Fruit fly (Drosophila melanogaster) whole organism, embryonic: ENCODE measurements around the gene CG33969.

Experiments used
- Bgb ChIP-seq: fragments of 200-800 bp; sonication (Bioruptor generic); IDR thresholded peaks from 2 replicates; pipeline ENCODE4 v1.3.6; 2022; ENCODE audit warnings: missing biosample characterization, missing genetic modification characterization; ENCODE audit not compliant: partially characterized antibody
- CG10543 ChIP-seq: fragments of 200-800 bp; sonication (Bioruptor generic); optimal IDR thresholded peaks from 3 replicates; lab custom pipeline; 2017; ENCODE audit warnings: missing biosample characterization, mild to moderate bottlenecking, missing genetic modification characterization, moderate library complexity
- CG11247 ChIP-seq: fragments of 200-800 bp; sonication (Bioruptor generic); IDR thresholded peaks from 2 replicates; pipeline ENCODE4 v1.3.6; 2022; ENCODE audit warnings: missing biosample characterization, missing genetic modification characterization
- CG12659 ChIP-seq: fragments of 200-800 bp; sonication (Bioruptor generic); optimal IDR thresholded peaks from 3 replicates; lab custom pipeline; 2017; ENCODE audit warnings: mild to moderate bottlenecking, missing biosample characterization, missing genetic modification reagents, missing genetic modification characterization
- CG12769 ChIP-seq: fragments of 200-800 bp; sonication (Bioruptor generic); optimal IDR thresholded peaks from 2 replicates; lab custom pipeline; 2019; ENCODE audit warnings: missing biosample characterization, mild to moderate bottlenecking, missing genetic modification characterization, moderate library complexity
- CG17186 ChIP-seq: fragments of 200-800 bp; sonication (Bioruptor generic); optimal IDR thresholded peaks from 3 replicates; lab custom pipeline; 2017; ENCODE audit warnings: missing biosample characterization, missing genetic modification reagents, missing genetic modification characterization
- CG17328 ChIP-seq: fragments of 200-800 bp; sonication (Bioruptor generic); IDR thresholded peaks from 2 replicates; pipeline ENCODE4 v1.3.6; 2022; ENCODE audit warnings: missing biosample characterization, missing genetic modification characterization
- CG17802 ChIP-seq: fragments of 200-800 bp; sonication (Bioruptor generic); optimal IDR thresholded peaks from 2 replicates; lab custom pipeline; 2018; ENCODE audit warnings: missing biosample characterization, mild to moderate bottlenecking, missing genetic modification characterization, moderate library complexity
- CG32532 ChIP-seq: fragments of 200-800 bp; sonication (Bioruptor generic); IDR thresholded peaks from 2 replicates; pipeline ENCODE4 v1.3.6; 2022; ENCODE audit warnings: missing biosample characterization, missing genetic modification characterization
- CG34422 ChIP-seq: fragments of 200-800 bp; sonication (Bioruptor generic); IDR thresholded peaks from 3 replicates; pipeline ENCODE4 v1.3.6; 2022; ENCODE audit warnings: missing biosample characterization, missing genetic modification characterization
- CG3838 ChIP-seq: fragments of 200-800 bp; sonication (Bioruptor generic); optimal IDR thresholded peaks from 3 replicates; lab custom pipeline; 2016; ENCODE audit warnings: missing biosample characterization, missing genetic modification characterization
- CG4328 ChIP-seq: fragments of 200-800 bp; sonication (Bioruptor generic); optimal IDR thresholded peaks from 3 replicates; lab custom pipeline; 2017; ENCODE audit warnings: missing biosample characterization, missing genetic modification reagents, missing genetic modification characterization
- CG4730 ChIP-seq: fragments of 200-800 bp; sonication (Bioruptor generic); IDR thresholded peaks from 2 replicates; pipeline ENCODE4 v1.3.6; 2022; ENCODE audit warnings: missing biosample characterization, missing genetic modification characterization
- CG6683 ChIP-seq: fragments of 200-800 bp; sonication (Bioruptor generic); optimal IDR thresholded peaks from 2 replicates; lab custom pipeline; 2017; ENCODE audit warnings: missing biosample characterization, mild to moderate bottlenecking, missing genetic modification characterization, missing genetic modification reagents
- CG9817 ChIP-seq: fragments of 200-800 bp; sonication (Bioruptor generic); optimal IDR thresholded peaks from 2 replicates; lab custom pipeline; 2018; ENCODE audit warnings: missing biosample characterization, mild to moderate bottlenecking, missing genetic modification characterization, moderate library complexity
- D19B ChIP-seq: fragments of 200-800 bp; sonication (Bioruptor generic); optimal IDR thresholded peaks from 2 replicates; lab custom pipeline; 2017; ENCODE audit warnings: missing biosample characterization, mild to moderate bottlenecking, missing genetic modification characterization
- E2f1 ChIP-seq: fragments of 200-800 bp; sonication (Bioruptor generic); IDR thresholded peaks from 2 replicates; pipeline ENCODE4 v1.3.6; 2022; ENCODE audit warnings: missing biosample characterization, missing genetic modification characterization
- Max ChIP-seq: fragments of 200-800 bp; sonication (Bioruptor generic); optimal IDR thresholded peaks from 2 replicates; lab custom pipeline; 2016; ENCODE audit warnings: missing biosample characterization, mild to moderate bottlenecking, missing genetic modification characterization
- Med ChIP-seq: fragments of 200-800 bp; sonication (Bioruptor generic); peaks from one replicate; lab custom pipeline; 2016; ENCODE audit warnings: missing biosample characterization, missing genetic modification characterization, mild to moderate bottlenecking, inconsistent platforms, moderate library complexity
- NfI ChIP-seq: fragments of 200-800 bp; sonication (Bioruptor generic); optimal IDR thresholded peaks from 3 replicates; lab custom pipeline; 2018; ENCODE audit warnings: missing biosample characterization, mild to moderate bottlenecking, missing genetic modification characterization, moderate library complexity
- Ptx1 ChIP-seq: fragments of 200-800 bp; sonication (Bioruptor generic); IDR thresholded peaks from 2 replicates; pipeline ENCODE4 v1.3.6; 2022; ENCODE audit warnings: missing biosample characterization, missing genetic modification characterization
- Rfx ChIP-seq: fragments of 200-800 bp; sonication (Bioruptor generic); IDR thresholded peaks from 2 replicates; pipeline ENCODE4 v1.3.6; 2022; ENCODE audit warnings: missing biosample characterization, missing genetic modification characterization
- Sin3A ChIP-seq: fragments of >200 bp; optimal IDR thresholded peaks from 2 replicates; lab custom pipeline; 2018
- Sry-δ ChIP-seq: fragments of 200-800 bp; sonication (Bioruptor generic); optimal IDR thresholded peaks from 2 replicates; lab custom pipeline; 2016; ENCODE audit warnings: missing biosample characterization, missing genetic modification characterization
- amos ChIP-seq: fragments of 200-800 bp; sonication (Bioruptor generic); IDR thresholded peaks from 2 replicates; pipeline ENCODE4 v1.3.6; 2022; ENCODE audit warnings: missing biosample characterization, missing genetic modification characterization; ENCODE audit not compliant: partially characterized antibody
- chinmo ChIP-seq: fragments of 200-800 bp; sonication (Bioruptor generic); IDR thresholded peaks from 4 replicates; pipeline ENCODE4 v1.3.6; 2022; ENCODE audit warnings: missing biosample characterization, missing genetic modification characterization; ENCODE audit not compliant: partially characterized antibody
- chn ChIP-seq: fragments of 200-800 bp; sonication (Bioruptor generic); optimal IDR thresholded peaks from 2 replicates; lab custom pipeline; 2016; ENCODE audit warnings: missing biosample characterization, missing genetic modification characterization
- crol ChIP-seq: fragments of 200-800 bp; sonication (Bioruptor generic); IDR thresholded peaks from 2 replicates; pipeline ENCODE4 v1.3.6; 2022; ENCODE audit warnings: missing biosample characterization, missing genetic modification characterization
- cwo ChIP-seq: fragments of 200-800 bp; sonication (Bioruptor generic); optimal IDR thresholded peaks from 3 replicates; lab custom pipeline; 2017; ENCODE audit warnings: missing biosample characterization, missing genetic modification characterization, mild to moderate bottlenecking, moderate library complexity, missing genetic modification reagents
- fd64A ChIP-seq: fragments of 200-800 bp; sonication (Bioruptor generic); optimal IDR thresholded peaks from 3 replicates; lab custom pipeline; 2018; ENCODE audit warnings: missing biosample characterization, mild to moderate bottlenecking, missing genetic modification characterization
- gro ChIP-seq: fragments of 200-800 bp; sonication (Bioruptor generic); optimal IDR thresholded peaks from 2 replicates; lab custom pipeline; 2016; ENCODE audit warnings: missing biosample characterization, missing genetic modification characterization
- gt ChIP-seq: fragments of 200-800 bp; sonication (Bioruptor generic); IDR thresholded peaks from 2 replicates; pipeline ENCODE4 v1.3.6; 2022; ENCODE audit warnings: missing biosample characterization, missing genetic modification characterization
- jigr1 ChIP-seq: fragments of 200-800 bp; sonication (Bioruptor generic); IDR thresholded peaks from 3 replicates; pipeline ENCODE4 v1.3.6; 2022; ENCODE audit warnings: missing biosample characterization, missing genetic modification characterization
- ken ChIP-seq: fragments of 200-800 bp; sonication (Bioruptor generic); IDR thresholded peaks from 3 replicates; pipeline ENCODE4 v1.3.6; 2022; ENCODE audit warnings: missing biosample characterization, missing genetic modification characterization
- klu ChIP-seq: fragments of 200-800 bp; sonication (Bioruptor generic); IDR thresholded peaks from 2 replicates; pipeline ENCODE4 v1.3.6; 2022; ENCODE audit warnings: missing biosample characterization, missing genetic modification characterization
- lola ChIP-seq, 3 experiments: fragments of >200 bp in 2 of 3; fragments of 200-800 bp in 1 of 3; sonication (Bioruptor generic) in 1 of 3; optimal IDR thresholded peaks; 2 replicates each; lab custom pipeline; 2017 to 2019; ENCODE audit warnings: missing biosample characterization in 3 of 3, missing genetic modification characterization in 3 of 3, mild to moderate bottlenecking in 1 of 3, moderate library complexity in 1 of 3
- mam ChIP-seq: fragments of 200-800 bp; sonication (Bioruptor generic); optimal IDR thresholded peaks from 3 replicates; lab custom pipeline; 2016; ENCODE audit warnings: missing biosample characterization, missing genetic modification characterization
- mirr ChIP-seq: fragments of 200-800 bp; sonication (Bioruptor generic); optimal IDR thresholded peaks from 3 replicates; lab custom pipeline; 2018; ENCODE audit warnings: missing biosample characterization, mild to moderate bottlenecking, missing genetic modification characterization
- nau ChIP-seq: fragments of 200-800 bp; sonication (Bioruptor generic); optimal IDR thresholded peaks from 3 replicates; lab custom pipeline; 2017; ENCODE audit warnings: missing biosample characterization, mild to moderate bottlenecking, missing genetic modification characterization, missing genetic modification reagents
- psq ChIP-seq: fragments of 200-800 bp; sonication (Bioruptor generic); optimal IDR thresholded peaks from 2 replicates; lab custom pipeline; 2017; ENCODE audit warnings: missing biosample characterization, missing genetic modification characterization
- rib ChIP-seq: fragments of 200-800 bp; sonication (Bioruptor generic); IDR thresholded peaks from 2 replicates; pipeline ENCODE4 v1.3.6; 2022; ENCODE audit warnings: missing biosample characterization, missing genetic modification characterization
- sd ChIP-seq: fragments of 200-800 bp; sonication (Bioruptor generic); optimal IDR thresholded peaks from 3 replicates; lab custom pipeline; 2018; ENCODE audit warnings: missing biosample characterization, mild to moderate bottlenecking, missing genetic modification characterization, moderate library complexity
- sr ChIP-seq: fragments of 200-800 bp; sonication (Bioruptor generic); IDR thresholded peaks from 3 replicates; pipeline ENCODE4 v1.3.6; 2022; ENCODE audit warnings: missing biosample characterization, missing genetic modification characterization

Gene CG33969

DNA sequence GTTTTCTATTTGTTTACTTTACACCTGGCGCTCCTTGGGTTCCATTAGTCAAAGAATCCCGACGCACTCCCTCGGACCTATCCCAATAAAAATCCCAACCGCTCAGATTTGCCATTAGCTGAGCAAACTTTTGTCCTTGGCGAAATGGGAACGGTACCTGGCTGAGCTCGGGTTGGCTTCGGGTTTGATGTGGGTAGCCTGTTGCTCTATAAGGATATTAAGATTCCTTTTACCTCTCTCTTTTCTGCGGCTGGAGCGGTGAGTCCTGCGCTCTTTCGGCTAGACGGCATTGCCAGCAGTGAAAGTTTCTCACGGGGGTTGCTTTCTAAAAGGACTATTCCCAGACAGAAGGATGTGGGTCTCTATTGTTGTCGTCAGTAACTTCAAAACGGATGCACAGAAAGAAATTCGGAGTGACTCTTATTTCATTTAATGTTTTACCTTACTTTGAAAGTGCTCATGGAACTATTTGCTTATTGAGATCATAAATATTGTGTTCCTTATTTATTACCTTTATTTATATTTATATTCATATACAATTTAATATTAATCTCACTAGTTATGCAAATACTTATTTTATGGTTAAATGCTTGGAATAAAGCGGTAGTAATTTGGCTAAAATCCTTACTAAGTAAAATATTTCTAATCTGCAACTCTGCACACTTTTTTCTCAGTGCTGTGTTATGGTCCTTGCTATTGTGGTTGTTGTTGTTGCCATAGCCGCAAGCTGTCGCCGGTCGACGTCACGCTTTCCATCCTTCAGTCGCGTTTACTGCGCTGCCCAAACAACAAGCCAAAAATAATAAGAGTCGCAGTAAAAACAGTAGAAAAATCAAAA, 48.5 kb upstream of the CG33969 start, which contains the start of gene CG5910 (continued):
- TF ChIP-seq fd64A (GFP tag; lab: Kevin White, UChicago) (no peak), D19B (GFP tag; lab: Kevin White, UChicago) (peak; percentile 77), chn (GFP tag; lab: Kevin White, UChicago) (no peak), Max (GFP tag; lab: Kevin White, UChicago) (peak; percentile 77), CG3838 (GFP tag; lab: Kevin White, UChicago) (no peak), CG11247 (GFP tag; lab: Robert Waterston, UW) (peak; percentile 70)

DNA sequence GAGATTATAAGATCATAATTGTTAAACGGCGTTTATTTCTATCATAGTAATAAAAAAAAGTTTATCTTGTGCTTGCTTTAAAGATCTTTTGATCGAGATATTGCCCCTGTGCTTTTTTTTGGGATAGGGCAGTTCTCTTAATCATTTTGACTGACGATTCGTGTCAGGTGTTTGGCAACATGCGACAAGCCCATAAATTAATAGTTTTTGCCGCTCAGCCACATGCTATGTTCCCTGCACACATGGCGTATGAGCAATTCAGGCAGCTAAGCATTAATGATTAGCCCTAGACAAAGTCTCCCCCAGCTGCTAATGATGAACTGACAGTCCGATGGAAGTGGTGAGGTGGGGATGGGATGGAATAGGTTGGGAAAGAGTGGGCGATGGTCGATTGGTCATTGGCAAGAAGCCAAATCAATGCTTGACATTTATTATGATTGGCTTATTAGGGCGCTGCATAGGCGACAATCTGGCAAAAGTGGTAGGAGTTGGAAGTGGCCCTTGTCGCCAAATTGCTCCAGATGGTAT, 47.6 kb upstream of the CG33969 start:
- TF ChIP-seq CG6683 (GFP tag; lab: Kevin White, UChicago) (no peak), mirr (GFP tag; lab: Kevin White, UChicago) (peak; percentile 53), cwo (peak; percentile 17), crol (GFP tag; lab: Robert Waterston, UW) (peak; percentile 25; the same call in 1 of the 2 replicates), sr (peak; percentile 98), Rfx (GFP tag; lab: Robert Waterston, UW) (0 out of 2 replicates have a peak, but pooled peaks have one; percentile 5), gt (no peak), chinmo (GFP tag; lab: Robert Waterston, UW) (peak; percentile 30; the same call in 1 of the 4 replicates), gro (GFP tag; lab: Kevin White, UChicago) (peak; percentile 37), sd (tag; lab: Kevin White, UChicago) (peak; percentile 5), CG10543 (GFP tag; lab: Kevin White, UChicago) (peak; percentile 53), CG4328 (peak; percentile 44), klu (GFP tag; lab: Robert Waterston, UW) (no peak), Med (GFP tag; lab: Kevin White, UChicago) (peak; percentile 74), nau (GFP tag; lab: Kevin White, UChicago) (peak; percentile 92), Ptx1 (GFP tag; lab: Robert Waterston, UW) (0 out of 2 replicates have a peak, but pooled peaks have one; percentile 5), CG11247 (GFP tag; lab: Robert Waterston, UW) (0 out of 2 replicates have a peak, but pooled peaks have one; percentile 9), CG9817 (tag; lab: Kevin White, UChicago) (no peak), CG12769 (tag; lab: Kevin White, UChicago) (peak; percentile 92)

DNA sequence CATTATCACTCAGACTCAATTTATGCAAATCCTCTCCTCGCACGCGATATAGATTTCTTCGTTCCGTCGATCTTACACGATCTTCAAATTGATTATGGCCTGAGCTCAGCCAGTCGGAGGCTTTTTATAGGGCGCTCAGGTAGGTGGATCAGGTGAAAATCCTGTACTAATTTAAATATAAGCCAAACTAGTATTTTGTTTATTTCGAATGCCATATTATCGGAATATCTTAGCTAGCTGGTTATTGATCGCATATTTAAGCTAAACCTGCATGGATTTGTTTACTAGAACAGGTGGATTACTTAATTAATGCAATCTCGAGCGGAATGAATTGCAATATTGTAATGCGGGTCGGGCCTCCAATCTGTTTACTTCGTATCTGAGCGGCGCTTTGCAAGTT, 46.4 kb upstream of the CG33969 start, which contains the start of gene Hpd:
Gene Hpd, minus strand, starts transcription at position 101 of the 400 bp plus-strand sequence.
- TF ChIP-seq CG17328 (GFP tag; lab: Robert Waterston, UW) (no peak), mam (no peak), E2f1 (GFP tag; lab: Robert Waterston, UW) (no peak), psq (GFP tag; lab: Kevin White, UChicago) (no peak), chinmo (GFP tag; lab: Robert Waterston, UW) (0 out of 4 replicates have a peak, but pooled peaks have one; percentile 8)

DNA sequence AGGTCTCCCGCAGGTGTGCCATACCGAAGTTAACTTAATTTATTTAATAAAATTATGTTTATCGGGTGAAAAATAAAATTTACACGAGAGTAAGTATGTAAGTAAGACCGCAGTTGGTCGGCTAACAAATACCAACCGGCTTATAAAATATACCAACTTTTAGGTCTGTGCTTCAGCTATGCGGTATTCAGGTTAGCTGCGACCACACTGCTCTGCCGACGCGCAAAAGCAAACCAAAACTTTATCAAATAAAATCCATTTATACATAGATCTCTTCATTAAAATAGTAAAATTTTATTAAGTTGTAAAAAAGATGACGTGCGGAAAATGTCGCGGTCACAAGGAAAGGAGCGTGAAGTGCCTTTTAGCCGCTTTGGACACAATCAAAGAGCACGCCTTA, 42.7 kb upstream of the CG33969 start, which contains the start of the genes mRpL15 and CtIP:
Gene mRpL15, minus strand, starts transcription at position 141 of the 400 bp plus-strand sequence.
Gene CtIP, plus strand, starts transcription at position 182 of the 400 bp plus-strand sequence.
- TF ChIP-seq rib (GFP tag; lab: Robert Waterston, UW) = no peak
- no peak for TF ChIP-seq CG32532 (GFP tag; lab: Robert Waterston, UW)
- TF ChIP-seq NfI (GFP tag; lab: Kevin White, UChicago) = no peak
- TF ChIP-seq jigr1 (GFP tag; lab: Robert Waterston, UW) = no peak
- no peak for TF ChIP-seq lola (GFP tag; optimal IDR thresholded peaks at IDR 0.05; lab: Kevin White, UChicago)
- TF ChIP-seq Sry-δ (GFP tag; lab: Kevin White, UChicago) = peak; percentile 39
- TF ChIP-seq amos (GFP tag; lab: Robert Waterston, UW) = peak; percentile 36; the same call in 1 of the 2 replicates
- TF ChIP-seq CG17802 (tag; lab: Kevin White, UChicago) = no peak
- peak; percentile 22 for TF ChIP-seq Sin3A (lab: Kevin White, UChicago)
- peak; percentile 68; the same call in 1 of the 3 replicates for TF ChIP-seq CG34422 (GFP tag; lab: Robert Waterston, UW)
- TF ChIP-seq Bgb (GFP tag; lab: Robert Waterston, UW) = peak; percentile 39; the same call in 1 of the 2 replicates
- TF ChIP-seq CG4730 (GFP tag; lab: Robert Waterston, UW) = no peak
- peak; percentile 49 for TF ChIP-seq CG17186 (GFP tag; lab: Kevin White, UChicago)
- peak; percentile 47 for TF ChIP-seq CG12659
- no peak for TF ChIP-seq ken (GFP tag; lab: Robert Waterston, UW)
